Fruit fly (Drosophila melanogaster) whole organism, wandering third instar larva: Measurements from ENCODE around the gene gammaTub37C.

ENCODE experiments used
- Abd-B ChIP-seq: fragments of >200 bp; optimal IDR thresholded peaks from 2 replicates; lab custom pipeline; 2017; ENCODE audit warnings: missing biosample characterization, missing genetic modification characterization
- CG9705 ChIP-seq: fragments of 200-800 bp; sonication (Bioruptor generic); optimal IDR thresholded peaks from 2 replicates; lab custom pipeline; 2018; ENCODE audit warnings: missing biosample characterization, mild to moderate bottlenecking, missing genetic modification characterization
- CrebA ChIP-seq: fragments of 200-800 bp; sonication (Bioruptor generic); optimal IDR thresholded peaks from 2 replicates; lab custom pipeline; 2016; ENCODE audit warnings: missing biosample characterization, mild to moderate bottlenecking, missing genetic modification characterization, borderline replicate concordance
- Dfd ChIP-seq: fragments of >200 bp; optimal IDR thresholded peaks from 2 replicates; lab custom pipeline; 2017; ENCODE audit warnings: missing biosample characterization, missing genetic modification characterization
- Dif ChIP-seq: fragments of 200-275, 200-300 bp; sonication (Bioruptor generic); optimal IDR thresholded peaks from 2 replicates; lab custom pipeline; 2018; ENCODE audit warnings: missing biosample characterization, missing genetic modification characterization; ENCODE audit not compliant: partially characterized antibody
- GATAd ChIP-seq: sonication (Bioruptor generic); optimal IDR thresholded peaks from 2 replicates; lab custom pipeline; 2016; ENCODE audit warnings: missing biosample characterization, missing genetic modification characterization
- HLH106 ChIP-seq: fragments of 200-800 bp; optimal IDR thresholded peaks from 3 replicates; lab custom pipeline; 2019; ENCODE audit warnings: missing biosample characterization, mild to moderate bottlenecking, missing genetic modification characterization, moderate library complexity
- Hnf4 ChIP-seq: fragments of 200-800 bp; sonication (Bioruptor generic); optimal IDR thresholded peaks from 2 replicates; lab custom pipeline; 2016; ENCODE audit warnings: missing biosample characterization, mild to moderate bottlenecking, missing genetic modification characterization
- Hr78 ChIP-seq: fragments of >200 bp; optimal IDR thresholded peaks from 2 replicates; lab custom pipeline; 2017; ENCODE audit warnings: missing biosample characterization, missing genetic modification characterization
- Hr83 ChIP-seq: fragments of 200-300 bp; sonication (Bioruptor generic); optimal IDR thresholded peaks from 2 replicates; lab custom pipeline; 2016; ENCODE audit warnings: missing biosample characterization, mild to moderate bottlenecking, missing genetic modification characterization, moderate library complexity; ENCODE audit not compliant: poor library complexity, severe bottlenecking
- Jra ChIP-seq: sonication (Bioruptor generic); optimal IDR thresholded peaks from 2 replicates; lab custom pipeline; 2016; ENCODE audit warnings: missing biosample characterization, missing genetic modification characterization
- Mio ChIP-seq: sonication (Bioruptor generic); optimal IDR thresholded peaks from 2 replicates; lab custom pipeline; 2016; ENCODE audit warnings: missing biosample characterization, missing genetic modification characterization
- Myc ChIP-seq: fragments of >200 bp; optimal IDR thresholded peaks from 2 replicates; lab custom pipeline; 2017
- N ChIP-seq: fragments of >200 bp; optimal IDR thresholded peaks from 2 replicates; lab custom pipeline; 2018; ENCODE audit warnings: missing biosample characterization, missing external identifiers, missing genetic modification characterization
- Rel ChIP-seq, 2 experiments: fragments of 200-800 bp; sonication (Bioruptor generic) in 1 of 2; optimal IDR thresholded peaks; 2 replicates in 1 of 2; 3 replicates in 1 of 2; lab custom pipeline; 2016 to 2019; ENCODE audit warnings: mild to moderate bottlenecking in 2 of 2, missing biosample characterization in 2 of 2, missing genetic modification characterization in 2 of 2, moderate library complexity in 1 of 2
- Sp1 ChIP-seq: fragments of 200-800 bp; sonication (Bioruptor generic); optimal IDR thresholded peaks from 3 replicates; lab custom pipeline; 2019; ENCODE audit warnings: missing biosample characterization, mild to moderate bottlenecking, missing genetic modification characterization, moderate library complexity
- Vsx2 ChIP-seq: fragments of 200-300, 225-300 bp; sonication (Bioruptor generic); optimal IDR thresholded peaks from 2 replicates; lab custom pipeline; 2018; ENCODE audit warnings: missing biosample characterization, missing genetic modification characterization; ENCODE audit not compliant: partially characterized antibody
- br ChIP-seq: fragments of 200-800 bp; sonication (Bioruptor generic); optimal IDR thresholded peaks from 2 replicates; lab custom pipeline; 2016; ENCODE audit warnings: missing biosample characterization, missing genetic modification characterization
- brk ChIP-seq: fragments of 200-800 bp; sonication (Bioruptor generic); optimal IDR thresholded peaks from 2 replicates; lab custom pipeline; 2016; ENCODE audit warnings: missing biosample characterization, mild to moderate bottlenecking, missing genetic modification characterization
- dl ChIP-seq, 2 experiments: fragments of 175-275, 200-275 bp in 1 of 2; fragments of 200-275 bp in 1 of 2; sonication (Bioruptor generic); optimal IDR thresholded peaks; lab custom pipeline; 2018; ENCODE audit warnings: mild to moderate bottlenecking in 2 of 2, missing biosample characterization in 2 of 2, missing genetic modification characterization in 2 of 2, moderate library complexity in 2 of 2; ENCODE audit not compliant: partially characterized antibody in 2 of 2, insufficient read depth in 1 of 2
- dsf ChIP-seq: sonication (Bioruptor generic); optimal IDR thresholded peaks from 2 replicates; lab custom pipeline; 2016; ENCODE audit warnings: missing biosample characterization, missing genetic modification characterization, borderline replicate concordance
- ey ChIP-seq: fragments of 200-800 bp; sonication (Bioruptor generic); optimal IDR thresholded peaks from 2 replicates; lab custom pipeline; 2016; ENCODE audit warnings: missing biosample characterization, missing genetic modification characterization
- fru ChIP-seq: fragments of 200-800 bp; sonication (Bioruptor generic); optimal IDR thresholded peaks from 3 replicates; lab custom pipeline; 2016; ENCODE audit warnings: missing biosample characterization, mild to moderate bottlenecking, missing genetic modification characterization
- h ChIP-seq: fragments of 200-800 bp; sonication (Bioruptor generic); optimal IDR thresholded peaks from 3 replicates; lab custom pipeline; 2016; ENCODE audit warnings: missing biosample characterization, mild to moderate bottlenecking, missing genetic modification characterization
- jim ChIP-seq: fragments of 175-275, 200-325 bp; sonication (Bioruptor generic); optimal IDR thresholded peaks from 2 replicates; lab custom pipeline; 2016; ENCODE audit warnings: missing biosample characterization, mild to moderate bottlenecking, missing genetic modification characterization
- lola ChIP-seq: fragments of >200 bp; optimal IDR thresholded peaks from 2 replicates; lab custom pipeline; 2017; ENCODE audit warnings: missing biosample characterization, missing genetic modification characterization
- pan ChIP-seq: fragments of >200 bp; optimal IDR thresholded peaks from 2 replicates; lab custom pipeline; 2017
- psq ChIP-seq: fragments of 200-800 bp; sonication (Bioruptor generic); optimal IDR thresholded peaks from 3 replicates; lab custom pipeline; 2017; ENCODE audit warnings: missing biosample characterization, mild to moderate bottlenecking, missing genetic modification characterization, moderate library complexity
- rgr ChIP-seq: fragments of 200-800 bp; sonication (Bioruptor generic); optimal IDR thresholded peaks from 3 replicates; lab custom pipeline; 2016; ENCODE audit warnings: missing biosample characterization, mild to moderate bottlenecking, missing genetic modification characterization
- sage ChIP-seq: fragments of 200-800 bp; sonication (Bioruptor generic); optimal IDR thresholded peaks from 2 replicates; lab custom pipeline; 2016; ENCODE audit warnings: missing biosample characterization, mild to moderate bottlenecking, missing genetic modification characterization
- sv ChIP-seq: fragments of 200-800 bp; sonication (Bioruptor generic); optimal IDR thresholded peaks from 3 replicates; lab custom pipeline; 2016; ENCODE audit warnings: missing biosample characterization, missing genetic modification characterization
- tai ChIP-seq: sonication (Bioruptor generic); optimal IDR thresholded peaks from 2 replicates; lab custom pipeline; 2016; ENCODE audit warnings: missing biosample characterization, missing genetic modification characterization
- woc ChIP-seq: sonication (Bioruptor generic); optimal IDR thresholded peaks from 2 replicates; lab custom pipeline; 2016; ENCODE audit warnings: missing biosample characterization, mild to moderate bottlenecking, missing genetic modification characterization

Gene gammaTub37C

DNA sequence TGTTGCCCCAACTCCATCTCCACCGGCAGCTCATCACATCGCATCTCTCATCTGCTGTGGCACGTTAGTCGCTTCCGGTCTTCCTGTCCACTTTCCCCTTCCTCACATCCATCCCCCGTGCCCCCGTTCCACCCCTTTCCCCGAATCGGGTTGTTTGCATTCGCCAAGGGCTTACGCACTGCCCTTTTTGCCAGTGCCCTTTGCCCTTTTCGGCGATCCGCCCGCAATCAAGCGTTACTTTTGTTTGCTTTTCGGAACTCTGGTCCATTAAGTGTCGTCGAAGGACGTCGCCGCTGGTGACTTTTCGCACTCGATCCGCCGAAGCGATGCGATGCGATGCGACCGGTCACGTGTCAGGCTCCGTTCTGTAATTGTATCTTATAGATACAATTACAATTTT, 36.8 kb upstream of the gammaTub37C start:
- TF ChIP-seq psq (GFP tag; lab: Kevin White, UChicago) (no peak), GATAd (GFP tag; lab: Kevin White, UChicago) (no peak), fru (GFP tag; lab: Kevin White, UChicago) (no peak), br (no peak), lola (GFP tag; lab: Kevin White, UChicago) (no peak), brk (GFP tag; lab: Kevin White, UChicago) (no peak), sage (GFP tag; lab: Kevin White, UChicago) (no peak), CrebA (GFP tag; lab: Kevin White, UChicago) (no peak), Hr83 (GFP tag; lab: Kevin White, UChicago) (no peak)

dm6 chr2L:19220036-19220612, 34.6 kb upstream of the gammaTub37C start:
- TF ChIP-seq HLH106 (tag; lab: Kevin White, UChicago) (no peak), Rel (GFP tag; optimal IDR thresholded peaks at IDR 0.05; lab: Kevin White, UChicago) (no peak), Rel (tag; optimal IDR thresholded peaks at IDR 0.05; lab: Kevin White, UChicago) (no peak), ey (no peak), Abd-B (no peak), woc (no peak), Hr83 (GFP tag; lab: Kevin White, UChicago) (no peak), Hnf4 (no peak), Vsx2 (GFP tag; lab: Kevin White, UChicago) (no peak), Hr78 (GFP tag; lab: Kevin White, UChicago) (no peak), psq (GFP tag; lab: Kevin White, UChicago) (no peak), pan (lab: Kevin White, UChicago) (no peak), sv (GFP tag; lab: Kevin White, UChicago) (no peak), sage (GFP tag; lab: Kevin White, UChicago) (no peak), Dif (GFP tag; lab: Kevin White, UChicago) (no peak), brk (GFP tag; lab: Kevin White, UChicago) (no peak), dsf (GFP tag; lab: Kevin White, UChicago) (no peak), tai (no peak), jim (GFP tag; lab: Kevin White, UChicago) (no peak), CG9705 (GFP tag; lab: Kevin White, UChicago) (no peak), h (GFP tag; lab: Kevin White, UChicago) (no peak)

- TF ChIP-seq N: no peak
- no peak for TF ChIP-seq Hr83 (GFP tag; lab: Kevin White, UChicago)
- TF ChIP-seq woc: no peak
- no peak for TF ChIP-seq Vsx2 (GFP tag; lab: Kevin White, UChicago)
- TF ChIP-seq GATAd (GFP tag; lab: Kevin White, UChicago): no peak
- no peak for TF ChIP-seq rgr (GFP tag; lab: Kevin White, UChicago)
- no peak for TF ChIP-seq Abd-B
- no peak for TF ChIP-seq jim (GFP tag; lab: Kevin White, UChicago)
- TF ChIP-seq Dif (GFP tag; lab: Kevin White, UChicago): no peak
- TF ChIP-seq pan (lab: Kevin White, UChicago): no peak
- no peak for TF ChIP-seq HLH106 (tag; lab: Kevin White, UChicago)
- TF ChIP-seq tai: no peak
- no peak for TF ChIP-seq Sp1 (GFP tag; lab: Kevin White, UChicago)
- no peak for TF ChIP-seq psq (GFP tag; lab: Kevin White, UChicago)
- no peak for TF ChIP-seq ey
- no peak for TF ChIP-seq Mio (GFP tag; lab: Kevin White, UChicago)
- TF ChIP-seq h (GFP tag; lab: Kevin White, UChicago): no peak
Measured at dm6 chr2L:19219473-19219872, 33.9 kb upstream of the gammaTub37C start.

DNA sequence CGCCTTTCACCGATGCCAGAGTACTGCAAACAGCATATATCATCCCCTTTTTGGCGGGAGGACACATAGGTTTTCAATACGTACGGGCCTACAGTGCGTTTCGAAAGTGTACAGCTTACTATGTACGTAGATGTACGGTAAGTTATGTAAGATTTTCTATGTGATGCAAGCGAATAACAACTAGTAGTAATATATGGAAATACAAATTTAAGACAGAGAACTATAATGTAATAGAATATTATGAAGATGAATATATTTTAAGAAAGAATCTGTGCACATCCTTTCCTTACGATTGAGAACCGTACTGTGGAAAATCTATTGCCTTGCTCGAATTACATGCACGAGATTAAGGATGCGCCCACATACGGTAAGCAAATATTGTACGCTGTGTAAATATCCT, 32.4 kb upstream of the gammaTub37C start:
- TF ChIP-seq Vsx2 (GFP tag; lab: Kevin White, UChicago) (no peak), sv (GFP tag; lab: Kevin White, UChicago) (no peak), Hr78 (GFP tag; lab: Kevin White, UChicago) (no peak), lola (GFP tag; lab: Kevin White, UChicago) (no peak), HLH106 (tag; lab: Kevin White, UChicago) (no peak), rgr (GFP tag; lab: Kevin White, UChicago) (no peak), fru (GFP tag; lab: Kevin White, UChicago) (no peak), brk (GFP tag; lab: Kevin White, UChicago) (no peak), jim (GFP tag; lab: Kevin White, UChicago) (no peak), CG9705 (GFP tag; lab: Kevin White, UChicago) (no peak), Myc (lab: Kevin White, UChicago) (no peak), ey (no peak), psq (GFP tag; lab: Kevin White, UChicago) (no peak), Dfd (GFP tag; lab: Kevin White, UChicago) (no peak), Jra (GFP tag; lab: Kevin White, UChicago) (no peak), tai (no peak), dl (GFP tag; optimal IDR thresholded peaks at IDR 0.05; lab: Kevin White, UChicago; ENCODE audit: insufficient read depth in 1 of 2, partially characterized antibody in 2 of 2) (no peak), GATAd (GFP tag; lab: Kevin White, UChicago) (no peak), Mio (GFP tag; lab: Kevin White, UChicago) (no peak)
- TF ChIP-seq, all 38 proteins: peak for 0
